Fruit fly (Drosophila melanogaster) whole organism, wandering third instar larva: ENCODE results near the gene ebd2.

Experiments used
- CG9705 ChIP-seq: fragments of 200-800 bp; sonication (Bioruptor generic); optimal IDR thresholded peaks from 2 replicates; lab custom pipeline; 2018; ENCODE audit warnings: missing biosample characterization, mild to moderate bottlenecking, missing genetic modification characterization
- CrebA ChIP-seq: fragments of 200-800 bp; sonication (Bioruptor generic); optimal IDR thresholded peaks from 2 replicates; lab custom pipeline; 2016; ENCODE audit warnings: missing biosample characterization, mild to moderate bottlenecking, missing genetic modification characterization, borderline replicate concordance
- Dfd ChIP-seq: fragments of >200 bp; optimal IDR thresholded peaks from 2 replicates; lab custom pipeline; 2017; ENCODE audit warnings: missing biosample characterization, missing genetic modification characterization
- Dif ChIP-seq: fragments of 200-275, 200-300 bp; sonication (Bioruptor generic); optimal IDR thresholded peaks from 2 replicates; lab custom pipeline; 2018; ENCODE audit warnings: missing biosample characterization, missing genetic modification characterization; ENCODE audit not compliant: partially characterized antibody
- GATAd ChIP-seq: sonication (Bioruptor generic); optimal IDR thresholded peaks from 2 replicates; lab custom pipeline; 2016; ENCODE audit warnings: missing biosample characterization, missing genetic modification characterization
- HLH106 ChIP-seq: fragments of 200-800 bp; optimal IDR thresholded peaks from 3 replicates; lab custom pipeline; 2019; ENCODE audit warnings: missing biosample characterization, mild to moderate bottlenecking, missing genetic modification characterization, moderate library complexity
- Hnf4 ChIP-seq: fragments of 200-800 bp; sonication (Bioruptor generic); optimal IDR thresholded peaks from 2 replicates; lab custom pipeline; 2016; ENCODE audit warnings: missing biosample characterization, mild to moderate bottlenecking, missing genetic modification characterization
- Hr78 ChIP-seq: fragments of >200 bp; optimal IDR thresholded peaks from 2 replicates; lab custom pipeline; 2017; ENCODE audit warnings: missing biosample characterization, missing genetic modification characterization
- Hr83 ChIP-seq: fragments of 200-300 bp; sonication (Bioruptor generic); optimal IDR thresholded peaks from 2 replicates; lab custom pipeline; 2016; ENCODE audit warnings: missing biosample characterization, mild to moderate bottlenecking, missing genetic modification characterization, moderate library complexity; ENCODE audit not compliant: poor library complexity, severe bottlenecking
- Jra ChIP-seq: sonication (Bioruptor generic); optimal IDR thresholded peaks from 2 replicates; lab custom pipeline; 2016; ENCODE audit warnings: missing biosample characterization, missing genetic modification characterization
- Mio ChIP-seq: sonication (Bioruptor generic); optimal IDR thresholded peaks from 2 replicates; lab custom pipeline; 2016; ENCODE audit warnings: missing biosample characterization, missing genetic modification characterization
- Myc ChIP-seq: fragments of >200 bp; optimal IDR thresholded peaks from 2 replicates; lab custom pipeline; 2017
- OdsH ChIP-seq: fragments of 200-800 bp; sonication (Bioruptor generic); optimal IDR thresholded peaks from 2 replicates; lab custom pipeline; 2016; ENCODE audit warnings: missing biosample characterization, mild to moderate bottlenecking, missing genetic modification characterization
- Rel ChIP-seq, 2 experiments: fragments of 200-800 bp; sonication (Bioruptor generic) in 1 of 2; optimal IDR thresholded peaks; 2 replicates in 1 of 2; 3 replicates in 1 of 2; lab custom pipeline; 2016 to 2019; ENCODE audit warnings: mild to moderate bottlenecking in 2 of 2, missing biosample characterization in 2 of 2, missing genetic modification characterization in 2 of 2, moderate library complexity in 1 of 2
- Sp1 ChIP-seq: fragments of 200-800 bp; sonication (Bioruptor generic); optimal IDR thresholded peaks from 3 replicates; lab custom pipeline; 2019; ENCODE audit warnings: missing biosample characterization, mild to moderate bottlenecking, missing genetic modification characterization, moderate library complexity
- br ChIP-seq: fragments of 200-800 bp; sonication (Bioruptor generic); optimal IDR thresholded peaks from 2 replicates; lab custom pipeline; 2016; ENCODE audit warnings: missing biosample characterization, missing genetic modification characterization
- dl ChIP-seq, 2 experiments: fragments of 175-275, 200-275 bp in 1 of 2; fragments of 200-275 bp in 1 of 2; sonication (Bioruptor generic); optimal IDR thresholded peaks; lab custom pipeline; 2018; ENCODE audit warnings: mild to moderate bottlenecking in 2 of 2, missing biosample characterization in 2 of 2, missing genetic modification characterization in 2 of 2, moderate library complexity in 2 of 2; ENCODE audit not compliant: partially characterized antibody in 2 of 2, insufficient read depth in 1 of 2
- dmrt93B ChIP-seq: fragments of 200-800 bp; sonication (Bioruptor generic); optimal IDR thresholded peaks from 2 replicates; lab custom pipeline; 2018; ENCODE audit warnings: missing biosample characterization, mild to moderate bottlenecking, missing genetic modification characterization
- dsf ChIP-seq: sonication (Bioruptor generic); optimal IDR thresholded peaks from 2 replicates; lab custom pipeline; 2016; ENCODE audit warnings: missing biosample characterization, missing genetic modification characterization, borderline replicate concordance
- ey ChIP-seq: fragments of 200-800 bp; sonication (Bioruptor generic); optimal IDR thresholded peaks from 2 replicates; lab custom pipeline; 2016; ENCODE audit warnings: missing biosample characterization, missing genetic modification characterization
- foxo ChIP-seq, 2 experiments: fragments of 200-800 bp; sonication (Bioruptor generic); optimal IDR thresholded peaks; 2 replicates in 1 of 2; 3 replicates in 1 of 2; lab custom pipeline; 2016 to 2017; ENCODE audit warnings: missing biosample characterization in 2 of 2, missing genetic modification characterization in 2 of 2
- fru ChIP-seq: fragments of 200-800 bp; sonication (Bioruptor generic); optimal IDR thresholded peaks from 3 replicates; lab custom pipeline; 2016; ENCODE audit warnings: missing biosample characterization, mild to moderate bottlenecking, missing genetic modification characterization
- h ChIP-seq: fragments of 200-800 bp; sonication (Bioruptor generic); optimal IDR thresholded peaks from 3 replicates; lab custom pipeline; 2016; ENCODE audit warnings: missing biosample characterization, mild to moderate bottlenecking, missing genetic modification characterization
- jim ChIP-seq: fragments of 175-275, 200-325 bp; sonication (Bioruptor generic); optimal IDR thresholded peaks from 2 replicates; lab custom pipeline; 2016; ENCODE audit warnings: missing biosample characterization, mild to moderate bottlenecking, missing genetic modification characterization
- lola ChIP-seq: fragments of >200 bp; optimal IDR thresholded peaks from 2 replicates; lab custom pipeline; 2017; ENCODE audit warnings: missing biosample characterization, missing genetic modification characterization
- pan ChIP-seq: fragments of >200 bp; optimal IDR thresholded peaks from 2 replicates; lab custom pipeline; 2017
- psq ChIP-seq: fragments of 200-800 bp; sonication (Bioruptor generic); optimal IDR thresholded peaks from 3 replicates; lab custom pipeline; 2017; ENCODE audit warnings: missing biosample characterization, mild to moderate bottlenecking, missing genetic modification characterization, moderate library complexity
- rgr ChIP-seq: fragments of 200-800 bp; sonication (Bioruptor generic); optimal IDR thresholded peaks from 3 replicates; lab custom pipeline; 2016; ENCODE audit warnings: missing biosample characterization, mild to moderate bottlenecking, missing genetic modification characterization
- sage ChIP-seq: fragments of 200-800 bp; sonication (Bioruptor generic); optimal IDR thresholded peaks from 2 replicates; lab custom pipeline; 2016; ENCODE audit warnings: missing biosample characterization, mild to moderate bottlenecking, missing genetic modification characterization
- sv ChIP-seq: fragments of 200-800 bp; sonication (Bioruptor generic); optimal IDR thresholded peaks from 3 replicates; lab custom pipeline; 2016; ENCODE audit warnings: missing biosample characterization, missing genetic modification characterization
- tai ChIP-seq: sonication (Bioruptor generic); optimal IDR thresholded peaks from 2 replicates; lab custom pipeline; 2016; ENCODE audit warnings: missing biosample characterization, missing genetic modification characterization
- woc ChIP-seq: sonication (Bioruptor generic); optimal IDR thresholded peaks from 2 replicates; lab custom pipeline; 2016; ENCODE audit warnings: missing biosample characterization, mild to moderate bottlenecking, missing genetic modification characterization

ebd2 gene

DNA sequence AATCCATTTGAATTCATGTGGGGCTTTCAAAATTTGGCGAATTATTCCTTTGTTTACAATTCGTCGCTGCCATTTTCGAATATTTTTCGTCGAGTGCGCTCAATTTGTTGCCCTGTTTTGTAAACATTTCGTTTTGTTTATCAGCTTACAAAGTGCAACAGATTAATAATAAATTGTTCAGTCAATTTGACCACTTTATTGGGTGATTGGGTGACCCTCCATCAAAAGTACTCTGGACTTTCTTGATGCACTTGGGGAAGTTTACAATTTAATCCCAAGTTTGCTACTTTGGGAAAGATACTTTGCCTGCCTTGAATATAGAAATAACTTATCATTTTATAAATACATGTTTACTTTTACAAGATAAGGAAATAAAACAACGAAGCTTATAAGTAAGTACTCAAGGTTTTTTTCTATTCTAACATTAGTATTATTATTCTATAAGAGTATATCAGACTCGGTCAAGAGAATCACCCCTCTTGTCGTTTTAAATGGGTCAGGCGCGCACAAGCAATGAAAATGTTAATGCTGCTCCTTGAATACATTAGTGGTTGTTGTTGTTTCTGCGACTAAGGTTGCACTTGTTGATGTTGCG lies 31.6 kb upstream of the ebd2 start:
- no peak for TF ChIP-seq dl (GFP tag; optimal IDR thresholded peaks at IDR 0.05; lab: Kevin White, UChicago; ENCODE audit: insufficient read depth in 1 of 2, partially characterized antibody in 2 of 2)
- TF ChIP-seq Dfd (GFP tag; lab: Kevin White, UChicago) = no peak
- no peak for TF ChIP-seq dmrt93B (GFP tag; lab: Kevin White, UChicago)
- TF ChIP-seq lola (GFP tag; lab: Kevin White, UChicago) = no peak
- no peak for TF ChIP-seq h (GFP tag; lab: Kevin White, UChicago)
- no peak for TF ChIP-seq Hr78 (GFP tag; lab: Kevin White, UChicago)
- TF ChIP-seq, all 38 proteins: peak for 0

DNA sequence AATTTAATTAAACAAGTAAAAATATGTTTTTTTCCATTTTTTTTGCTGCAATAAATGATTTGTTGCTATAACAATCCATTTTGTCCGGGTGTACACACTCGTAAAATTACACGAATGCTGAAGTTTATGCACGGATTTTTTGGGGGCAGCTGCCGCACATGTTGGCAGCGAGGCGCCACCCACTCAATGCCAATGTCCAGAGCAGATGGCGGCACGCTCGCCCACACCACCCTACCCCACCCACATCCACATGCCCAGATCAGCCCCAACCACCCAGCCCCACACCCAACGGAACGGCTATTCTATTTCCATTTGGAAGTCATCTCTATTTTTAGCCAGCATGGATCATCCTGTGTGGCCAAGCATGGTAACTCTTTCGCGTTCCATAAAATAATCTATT lies 31.0 kb upstream of the ebd2 start:
- no peak for TF ChIP-seq tai (GFP tag; lab: Kevin White, UChicago)
- no peak for TF ChIP-seq fru (GFP tag; lab: Kevin White, UChicago)
- no peak for TF ChIP-seq Mio
- no peak for TF ChIP-seq Jra (GFP tag; lab: Kevin White, UChicago)
- no peak for TF ChIP-seq Myc
- no peak for TF ChIP-seq br (GFP tag; lab: Kevin White, UChicago)
- TF ChIP-seq Hnf4 (GFP tag; lab: Kevin White, UChicago) = no peak
- no peak for TF ChIP-seq Rel (GFP tag; optimal IDR thresholded peaks at IDR 0.05; lab: Kevin White, UChicago)
- TF ChIP-seq Rel (tag; optimal IDR thresholded peaks at IDR 0.05; lab: Kevin White, UChicago) = no peak
- no peak for TF ChIP-seq sv (GFP tag; lab: Kevin White, UChicago)
- TF ChIP-seq Dif = no peak
- TF ChIP-seq OdsH (GFP tag; lab: Kevin White, UChicago) = no peak
- no peak for TF ChIP-seq HLH106 (tag; lab: Kevin White, UChicago)
- no peak for TF ChIP-seq Sp1 (GFP tag; lab: Kevin White, UChicago)
- no peak for TF ChIP-seq jim (GFP tag; lab: Kevin White, UChicago)
- no peak for TF ChIP-seq pan (lab: Kevin White, UChicago)
- no peak for TF ChIP-seq h (GFP tag; lab: Kevin White, UChicago)
- no peak for TF ChIP-seq sage (GFP tag; lab: Kevin White, UChicago)
- no peak for TF ChIP-seq GATAd (GFP tag; lab: Kevin White, UChicago)

dm6 chr3L:21371230-21371629 lies 22.1 kb upstream of the ebd2 start:
- TF ChIP-seq Dif = no peak
- no peak for TF ChIP-seq psq (GFP tag; lab: Kevin White, UChicago)
- no peak for TF ChIP-seq dsf (GFP tag; lab: Kevin White, UChicago)
- no peak for TF ChIP-seq pan (lab: Kevin White, UChicago)
- TF ChIP-seq Hnf4 (GFP tag; lab: Kevin White, UChicago) = no peak
- no peak for TF ChIP-seq CrebA (GFP tag; lab: Kevin White, UChicago)
- no peak for TF ChIP-seq dl (GFP tag; optimal IDR thresholded peaks at IDR 0.05; lab: Kevin White, UChicago; ENCODE audit: insufficient read depth in 1 of 2, partially characterized antibody in 2 of 2)
- no peak for TF ChIP-seq ey (GFP tag; lab: Kevin White, UChicago)
- no peak for TF ChIP-seq tai (GFP tag; lab: Kevin White, UChicago)
- TF ChIP-seq foxo (GFP tag; optimal IDR thresholded peaks at IDR 0.05; lab: Kevin White, UChicago) = no peak
- no peak for TF ChIP-seq Hr83 (GFP tag; lab: Kevin White, UChicago)
- no peak for TF ChIP-seq Dfd (GFP tag; lab: Kevin White, UChicago)
- no peak for TF ChIP-seq woc (GFP tag; lab: Kevin White, UChicago)
- TF ChIP-seq Jra (GFP tag; lab: Kevin White, UChicago) = no peak
- no peak for TF ChIP-seq GATAd (GFP tag; lab: Kevin White, UChicago)

DNA sequence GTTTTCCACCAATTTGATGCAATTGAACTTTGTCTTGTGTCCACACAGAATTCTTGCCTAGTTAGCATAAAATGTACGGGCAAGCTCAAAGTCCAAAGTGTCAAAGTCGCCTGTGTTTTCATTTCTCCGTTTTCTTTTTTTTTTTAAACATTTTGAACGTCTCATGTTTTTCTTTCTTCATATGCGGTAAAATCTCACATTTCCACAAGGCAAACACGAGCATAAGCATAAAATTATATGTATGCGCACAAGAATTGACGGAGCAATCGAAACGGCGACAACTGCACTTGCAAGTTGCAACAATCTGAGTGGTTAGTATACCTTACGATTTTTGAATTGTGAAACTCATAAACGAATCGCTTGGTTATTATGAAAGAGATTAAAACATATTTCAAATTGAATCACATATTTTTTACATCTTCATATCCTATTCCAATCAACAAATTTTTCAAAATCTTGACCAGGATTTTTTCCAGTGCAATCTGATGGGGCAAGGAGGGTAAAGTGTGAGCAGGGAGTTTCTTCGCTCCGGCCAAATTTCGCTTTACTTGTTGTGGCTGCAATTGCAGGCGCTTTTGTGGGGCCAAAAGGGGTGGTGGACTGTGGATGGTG lies 14.9 kb upstream of the ebd2 start:
- TF ChIP-seq rgr (GFP tag; lab: Kevin White, UChicago) = no peak
- no peak for TF ChIP-seq h (GFP tag; lab: Kevin White, UChicago)
- no peak for TF ChIP-seq CG9705 (GFP tag; lab: Kevin White, UChicago)
- TF ChIP-seq fru (GFP tag; lab: Kevin White, UChicago) = no peak
- no peak for TF ChIP-seq Rel (GFP tag; optimal IDR thresholded peaks at IDR 0.05; lab: Kevin White, UChicago)
- TF ChIP-seq Rel (tag; optimal IDR thresholded peaks at IDR 0.05; lab: Kevin White, UChicago) = no peak
- TF ChIP-seq sage (GFP tag; lab: Kevin White, UChicago) = no peak
- no peak for TF ChIP-seq OdsH (GFP tag; lab: Kevin White, UChicago)
- TF ChIP-seq dsf (GFP tag; lab: Kevin White, UChicago) = no peak
